Worm (Caenorhabditis elegans): ENCODE results near the gene hmit-1.3.

The hmit-1.3 gene

DNA sequence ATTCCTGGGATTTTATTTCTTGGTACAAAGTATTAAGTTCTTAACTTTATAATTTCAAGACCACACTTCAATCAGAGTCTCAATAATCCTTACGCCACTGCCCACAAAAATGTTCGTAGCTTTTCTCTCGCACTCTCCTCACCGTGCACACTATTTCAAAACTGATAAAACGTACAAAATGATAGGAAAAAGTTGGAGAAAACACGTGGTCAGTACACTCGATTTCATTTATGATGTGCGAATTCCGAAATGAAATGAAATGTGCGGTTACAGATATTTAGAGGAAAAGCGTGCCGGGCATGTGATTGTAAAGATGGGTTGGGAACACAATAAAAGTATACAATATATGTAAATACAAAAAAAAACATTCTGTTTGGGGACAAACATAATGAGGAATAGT is 1.0 kb upstream of the hmit-1.3 start:
- TF ChIP-seq F37B4.10 (GFP tag; IDR thresholded peaks at IDR 0.05): no peak
- no peak for TF ChIP-seq snpc-1.3 (tag; optimal IDR thresholded peaks at IDR 0.05; ENCODE audit: insufficient read depth)
- TF ChIP-seq nhr-90 (tag; optimal IDR thresholded peaks at IDR 0.05): no peak
- TF ChIP-seq let-607 (tag; optimal IDR thresholded peaks at IDR 0.05): peak; percentile 70 to 76
- no peak for TF ChIP-seq cebp-1 (GFP tag; IDR thresholded peaks at IDR 0.05)
- peak; percentile 61 for TF ChIP-seq cebp-1 (tag; optimal IDR thresholded peaks at IDR 0.05)
- peak; percentile 87 for TF ChIP-seq nhr-80 (tag; optimal IDR thresholded peaks at IDR 0.05)
- no peak for TF ChIP-seq ztf-3 (GFP tag; optimal IDR thresholded peaks at IDR 0.05)
- no peak for TF ChIP-seq nhr-27 (tag; optimal IDR thresholded peaks at IDR 0.05)
- TF ChIP-seq tbx-9 (tag; optimal IDR thresholded peaks at IDR 0.05; ENCODE audit: borderline replicate concordance): no peak
- TF ChIP-seq dpff-1 (tag; optimal IDR thresholded peaks at IDR 0.05): no peak
- TF ChIP-seq dox-1 (GFP tag; IDR thresholded peaks at IDR 0.05): peak; percentile 34; the same call in 1 of the 2 replicates
- TF ChIP-seq hmg-20 (GFP tag; IDR thresholded peaks at IDR 0.05): no peak
- TF ChIP-seq D2030.7 (GFP tag; IDR thresholded peaks at IDR 0.05): no peak
- TF ChIP-seq ztf-28 (GFP tag; IDR thresholded peaks at IDR 0.05): no peak
- TF ChIP-seq lin-40 (tag; optimal IDR thresholded peaks at IDR 0.05): peak; percentile 8
- TF ChIP-seq madf-10 (tag; optimal IDR thresholded peaks at IDR 0.05): peak; percentile 3
- peak; percentile 22 for TF ChIP-seq chd-7 (tag; optimal IDR thresholded peaks at IDR 0.05)
- no peak for TF ChIP-seq aptf-3 (GFP tag; IDR thresholded peaks at IDR 0.05)
- TF ChIP-seq F10E7.11 (tag; optimal IDR thresholded peaks at IDR 0.05): no peak
- no peak for TF ChIP-seq nfya-2 (GFP tag; IDR thresholded peaks at IDR 0.05)
- no peak for TF ChIP-seq lir-1 (GFP tag; conservative IDR thresholded peaks at IDR 0.05)
- TF ChIP-seq C17E4.6 (GFP tag; IDR thresholded peaks at IDR 0.05): no peak
- TF ChIP-seq hlh-12 (tag; optimal IDR thresholded peaks at IDR 0.05): no peak
- no peak for TF ChIP-seq sea-2 (GFP tag; IDR thresholded peaks at IDR 0.05)
- TF ChIP-seq ztf-22 (GFP tag; optimal IDR thresholded peaks at IDR 0.05): peak; percentile 50
- TF ChIP-seq rcor-1 (GFP tag; IDR thresholded peaks at IDR 0.05): no peak
- TF ChIP-seq tbp1 (GFP tag; optimal IDR thresholded peaks at IDR 0.05): peak; percentile 23
- no peak for TF ChIP-seq ZK185.1 (tag; optimal IDR thresholded peaks at IDR 0.05; ENCODE audit: poor library complexity, severe bottlenecking)
- TF ChIP-seq ceh-27 (GFP tag; optimal IDR thresholded peaks at IDR 0.05): no peak
- peak; percentile 47 for TF ChIP-seq atf-7 (tag; optimal IDR thresholded peaks at IDR 0.05)
- TF ChIP-seq pha-4 (tag; optimal IDR thresholded peaks at IDR 0.05): no peak
- TF ChIP-seq hmg-1.2 (GFP tag; IDR thresholded peaks at IDR 0.05): peak; percentile 63; the same call in 1 of the 2 replicates
- TF ChIP-seq xnd-1 (tag; optimal IDR thresholded peaks at IDR 0.05): no peak
- TF ChIP-seq athp-1 (tag; optimal IDR thresholded peaks at IDR 0.05): no peak
- no peak for TF ChIP-seq efl-1 (GFP tag; optimal IDR thresholded peaks at IDR 0.05)
- no peak for TF ChIP-seq attf-5 (GFP tag; optimal IDR thresholded peaks at IDR 0.05)
- TF ChIP-seq egrh-3 (GFP tag; IDR thresholded peaks at IDR 0.05): no peak
- TF ChIP-seq attf-3 (GFP tag; conservative IDR thresholded peaks at IDR 0.05): no peak
- peak; percentile 41 for TF ChIP-seq ets-4 (GFP tag; optimal IDR thresholded peaks at IDR 0.05)
- TF ChIP-seq lsl-1 (GFP tag; optimal IDR thresholded peaks at IDR 0.05): no peak
- no peak for TF ChIP-seq let-526 (GFP tag; IDR thresholded peaks at IDR 0.05)
- TF ChIP-seq madf-6 (GFP tag; IDR thresholded peaks at IDR 0.05): no peak
